Worm (Caenorhabditis elegans) whole organism, late embryonic: ENCODE data around the gene srh-301.

Experiments used
- elt-2 ChIP-seq: sonication (generic microtip); optimal IDR thresholded peaks from 2 replicates; lab custom pipeline; 2016; ENCODE audit warnings: missing genetic modification reagents, missing genetic modification characterization, missing compliant biosample characterization
- hlh-6 ChIP-seq: sonication (generic microtip); optimal IDR thresholded peaks from 2 replicates; lab custom pipeline; 2016; ENCODE audit warnings: missing genotype, missing genetic modification characterization, missing compliant biosample characterization

ce11 chrV:17790191-17790590 is 34.5 kb upstream of the srh-301 start, which contains the start of gene srh-290:
- TF ChIP-seq hlh-6 = no peak
- TF ChIP-seq elt-2 = no peak
